Worm (Caenorhabditis elegans) whole organism, late embryonic: ENCODE results near the gene F10D7.11.

Source experiments
- F13H6.1 ChIP-seq: sonication (generic microtip); optimal IDR thresholded peaks from 2 replicates; lab custom pipeline; 2016; ENCODE audit warnings: missing genetic modification characterization, missing compliant biosample characterization
- T23F11.4 ChIP-seq: fragments of 200-800 bp; sonication (Bioruptor generic); optimal IDR thresholded peaks from 2 replicates; lab custom pipeline; 2018; ENCODE audit warnings: mild to moderate bottlenecking, missing genetic modification characterization, missing compliant biosample characterization
- ama-1 ChIP-seq: fragments of 150-350 bp; optimal IDR thresholded peaks from 2 replicates; lab custom pipeline; 2014
- ceh-22 ChIP-seq: sonication (generic microtip); optimal IDR thresholded peaks from 2 replicates; lab custom pipeline; 2017; ENCODE audit warnings: missing biosample characterization, missing genetic modification characterization
- ceh-45 ChIP-seq: fragments of 200-800 bp; sonication (Bioruptor generic); IDR thresholded peaks from 2 replicates; pipeline ENCODE4 v1.3.6; 2022; ENCODE audit warnings: missing genetic modification reagents, missing genetic modification characterization, missing compliant biosample characterization
- ceh-9 ChIP-seq: sonication (generic microtip); optimal IDR thresholded peaks from 2 replicates; lab custom pipeline; 2016; ENCODE audit warnings: mild to moderate bottlenecking, missing genetic modification characterization, inconsistent platforms, missing compliant biosample characterization
- elt-2 ChIP-seq: sonication (generic microtip); optimal IDR thresholded peaks from 2 replicates; lab custom pipeline; 2016; ENCODE audit warnings: missing genetic modification reagents, missing genetic modification characterization, missing compliant biosample characterization
- elt-4 ChIP-seq: sonication (generic microtip); optimal IDR thresholded peaks from 2 replicates; lab custom pipeline; 2016; ENCODE audit warnings: missing genetic modification characterization, missing compliant biosample characterization
- eyg-1 ChIP-seq: sonication (generic microtip); optimal IDR thresholded peaks from 2 replicates; lab custom pipeline; 2016; ENCODE audit warnings: missing genotype, missing genetic modification characterization, missing compliant biosample characterization
- fkh-10 ChIP-seq: fragments of 150-350 bp; optimal IDR thresholded peaks from 2 replicates; lab custom pipeline; 2014; ENCODE audit warnings: missing biosample characterization, missing genetic modification reagents, missing genetic modification characterization
- hlh-15 ChIP-seq: sonication (generic microtip); optimal IDR thresholded peaks from 2 replicates; lab custom pipeline; 2016; ENCODE audit warnings: missing genetic modification characterization, missing compliant biosample characterization
- lim-6 ChIP-seq: sonication (generic microtip); optimal IDR thresholded peaks from 2 replicates; lab custom pipeline; 2016; ENCODE audit warnings: missing genetic modification characterization, missing compliant biosample characterization
- lin-11 ChIP-seq: fragments of 200-800 bp; sonication (Bioruptor generic); optimal IDR thresholded peaks from 2 replicates; lab custom pipeline; 2018; ENCODE audit warnings: mild to moderate bottlenecking, missing genetic modification characterization, missing compliant biosample characterization
- sox-4 ChIP-seq: sonication (generic microtip); optimal IDR thresholded peaks from 2 replicates; lab custom pipeline; 2017; ENCODE audit warnings: mild to moderate bottlenecking, missing genetic modification characterization, inconsistent platforms, missing compliant biosample characterization

Gene F10D7.11

ce11 chrX:17413868-17414267 is 51.2 kb downstream of the F10D7.11 start, which contains the start of gene crb-1:
crb-1 (minus strand) TSS chrX:17414014.
- TF ChIP-seq F13H6.1 (tag; lab: Kevin White, UChicago) (no peak), lin-11 (tag; lab: Kevin White, UChicago) (no peak), lim-6 (no peak), eyg-1 (tag; lab: Kevin White, UChicago) (no peak), sox-4 (tag; lab: Kevin White, UChicago) (no peak), elt-4 (tag; lab: Kevin White, UChicago) (no peak), fkh-10 (GFP tag; lab: Kevin White, UChicago) (no peak), ama-1 (lab: Kevin White, UChicago) (no peak), T23F11.4 (GFP tag; lab: Kevin White, UChicago) (no peak), hlh-15 (no peak), ceh-22 (tag; lab: Kevin White, UChicago) (no peak), ceh-9 (no peak), ceh-45 (GFP tag; lab: Robert Waterston, UW) (no peak), elt-2 (tag; lab: Kevin White, UChicago) (no peak)
